Fruit fly (Drosophila melanogaster) whole organism, prepupa: ENCODE data around the gene CG11396.

Experiments
- CG10669 ChIP-seq: fragments of 200-800 bp; sonication (Bioruptor generic); optimal IDR thresholded peaks from 3 replicates; lab custom pipeline; 2018; ENCODE audit warnings: missing biosample characterization, mild to moderate bottlenecking, missing genetic modification characterization, moderate library complexity
- CG11294 ChIP-seq: fragments of 200-800 bp; sonication (Bioruptor generic); IDR thresholded peaks from 2 replicates; pipeline ENCODE4 v1.3.6; 2022; ENCODE audit warnings: missing biosample characterization, missing genetic modification characterization
- CG11762 ChIP-seq: fragments of 200-800 bp; sonication (Bioruptor generic); optimal IDR thresholded peaks from 3 replicates; lab custom pipeline; 2016; ENCODE audit warnings: missing biosample characterization, missing genetic modification characterization; ENCODE audit not compliant: insufficient read depth
- CG11902 ChIP-seq: fragments of 200-800 bp; sonication (Bioruptor generic); optimal IDR thresholded peaks from 3 replicates; lab custom pipeline; 2016; ENCODE audit warnings: missing biosample characterization, missing genetic modification characterization
- CG1621 ChIP-seq: fragments of 200-800 bp; sonication (Bioruptor generic); optimal IDR thresholded peaks from 3 replicates; lab custom pipeline; 2018; ENCODE audit warnings: missing biosample characterization, mild to moderate bottlenecking, missing genetic modification characterization
- CG16779 ChIP-seq: fragments of 200-800 bp; sonication (Bioruptor generic); optimal IDR thresholded peaks from 3 replicates; lab custom pipeline; 2017; ENCODE audit warnings: missing biosample characterization, mild to moderate bottlenecking, missing genetic modification characterization
- CG3032 ChIP-seq: fragments of 200-800 bp; optimal IDR thresholded peaks from 2 replicates; lab custom pipeline; 2019; ENCODE audit warnings: missing biosample characterization, mild to moderate bottlenecking, missing genetic modification characterization, moderate library complexity
- CG32006 ChIP-seq: fragments of 200-800 bp; sonication (Bioruptor generic); optimal IDR thresholded peaks from 3 replicates; lab custom pipeline; 2017; ENCODE audit warnings: missing biosample characterization, mild to moderate bottlenecking, missing genetic modification characterization
- CG34406 ChIP-seq: fragments of 200-800 bp; sonication (Bioruptor generic); optimal IDR thresholded peaks from 3 replicates; lab custom pipeline; 2016; ENCODE audit warnings: missing biosample characterization, missing genetic modification characterization
- CG6163 ChIP-seq: fragments of 200-800 bp; sonication (Bioruptor generic); IDR thresholded peaks from 3 replicates; pipeline ENCODE4 v1.3.6; 2022; ENCODE audit warnings: missing biosample characterization, missing genetic modification characterization
- CG6276 ChIP-seq: fragments of 200-800 bp; sonication (Bioruptor generic); optimal IDR thresholded peaks from 2 replicates; lab custom pipeline; 2017; ENCODE audit warnings: missing biosample characterization, mild to moderate bottlenecking, missing genetic modification characterization
- CG6792 ChIP-seq: fragments of 200-800 bp; sonication (Bioruptor generic); optimal IDR thresholded peaks from 3 replicates; lab custom pipeline; 2016; ENCODE audit warnings: missing biosample characterization, missing genetic modification characterization
- CG6808 ChIP-seq: fragments of 200-800 bp; sonication (Bioruptor generic); optimal IDR thresholded peaks from 3 replicates; lab custom pipeline; 2017; ENCODE audit warnings: missing biosample characterization, missing genetic modification characterization, mild to moderate bottlenecking, moderate library complexity, missing genetic modification reagents
- CG6854 ChIP-seq: fragments of 200-800 bp; sonication (Bioruptor generic); optimal IDR thresholded peaks from 2 replicates; lab custom pipeline; 2017; ENCODE audit warnings: missing biosample characterization, mild to moderate bottlenecking, missing genetic modification characterization
- CG7368 ChIP-seq: fragments of 200-800 bp; sonication (Bioruptor generic); optimal IDR thresholded peaks from 3 replicates; lab custom pipeline; 2016; ENCODE audit warnings: missing biosample characterization, missing genetic modification characterization
- CG8119 ChIP-seq: fragments of 200-800 bp; sonication (Bioruptor generic); IDR thresholded peaks from 3 replicates; pipeline ENCODE4 v1.3.6; 2022; ENCODE audit warnings: missing biosample characterization, missing genetic modification characterization
- CG8319 ChIP-seq: fragments of 200-800 bp; sonication (Bioruptor generic); optimal IDR thresholded peaks from 3 replicates; lab custom pipeline; 2016; ENCODE audit warnings: missing biosample characterization, missing genetic modification characterization
- CG8632 ChIP-seq: fragments of 200-800 bp; sonication (Bioruptor generic); optimal IDR thresholded peaks from 3 replicates; lab custom pipeline; 2016; ENCODE audit warnings: missing biosample characterization, missing genetic modification characterization
- CG9139 ChIP-seq: fragments of 200-800 bp; sonication (Bioruptor generic); optimal IDR thresholded peaks from 3 replicates; lab custom pipeline; 2017; ENCODE audit warnings: missing biosample characterization, mild to moderate bottlenecking, missing genetic modification characterization
- Eip75B ChIP-seq: fragments of 200-800 bp; sonication (Bioruptor generic); optimal IDR thresholded peaks from 3 replicates; lab custom pipeline; 2016; ENCODE audit warnings: missing biosample characterization, missing genetic modification characterization
- Eip78C ChIP-seq: fragments of 200-800 bp; sonication (Bioruptor generic); peaks from one replicate; lab custom pipeline; 2016; ENCODE audit warnings: missing biosample characterization, missing genetic modification characterization
- Eip93F ChIP-seq: fragments of 200-800 bp; sonication (Bioruptor generic); optimal IDR thresholded peaks from 2 replicates; lab custom pipeline; 2016; ENCODE audit warnings: missing biosample characterization, mild to moderate bottlenecking, missing genetic modification characterization
- Ets21C ChIP-seq: fragments of 200-800 bp; sonication (Bioruptor generic); optimal IDR thresholded peaks from 3 replicates; lab custom pipeline; 2016; ENCODE audit warnings: missing biosample characterization, missing genetic modification characterization
- Hr39 ChIP-seq: fragments of 200-800 bp; sonication (Bioruptor generic); optimal IDR thresholded peaks from 2 replicates; lab custom pipeline; 2016; ENCODE audit warnings: missing biosample characterization, missing genetic modification characterization
- Hr4 ChIP-seq: fragments of 200-800 bp; sonication (Bioruptor generic); optimal IDR thresholded peaks from 3 replicates; lab custom pipeline; 2016; ENCODE audit warnings: missing biosample characterization, missing genetic modification characterization
- Lpt ChIP-seq: fragments of 200-800 bp; sonication (Bioruptor generic); optimal IDR thresholded peaks from 3 replicates; lab custom pipeline; 2016; ENCODE audit warnings: missing biosample characterization, missing genetic modification characterization
- Met ChIP-seq: fragments of 200-800 bp; sonication (Bioruptor generic); optimal IDR thresholded peaks from 3 replicates; lab custom pipeline; 2016; ENCODE audit warnings: missing biosample characterization, missing genetic modification characterization
- OdsH ChIP-seq: fragments of 200-800 bp; sonication (Bioruptor generic); optimal IDR thresholded peaks from 3 replicates; lab custom pipeline; 2016; ENCODE audit warnings: missing biosample characterization, missing genetic modification characterization
- Smox ChIP-seq: fragments of 200-800 bp; sonication (Bioruptor generic); optimal IDR thresholded peaks from 3 replicates; lab custom pipeline; 2016; ENCODE audit warnings: missing biosample characterization, missing genetic modification characterization
- Sox102F ChIP-seq: fragments of 200-800 bp; sonication (Bioruptor generic); optimal IDR thresholded peaks from 2 replicates; lab custom pipeline; 2016; ENCODE audit warnings: missing biosample characterization, mild to moderate bottlenecking, missing genetic modification characterization
- Sox14 ChIP-seq: fragments of 200-800 bp; sonication (Bioruptor generic); optimal IDR thresholded peaks from 3 replicates; lab custom pipeline; 2016; ENCODE audit warnings: missing biosample characterization, missing genetic modification characterization
- Sox15 ChIP-seq: fragments of 200-800 bp; sonication (Bioruptor generic); optimal IDR thresholded peaks from 3 replicates; lab custom pipeline; 2016; ENCODE audit warnings: missing biosample characterization, missing genetic modification characterization
- achi ChIP-seq: fragments of 200-800 bp; sonication (Bioruptor generic); optimal IDR thresholded peaks from 3 replicates; lab custom pipeline; 2016; ENCODE audit warnings: missing biosample characterization, missing genetic modification characterization
- dac ChIP-seq: fragments of 200-800 bp; sonication (Bioruptor generic); optimal IDR thresholded peaks from 2 replicates; lab custom pipeline; 2017; ENCODE audit warnings: missing biosample characterization, mild to moderate bottlenecking, missing genetic modification characterization
- dsx ChIP-seq: fragments of 200-800 bp; optimal IDR thresholded peaks from 3 replicates; lab custom pipeline; 2019; ENCODE audit warnings: missing biosample characterization, mild to moderate bottlenecking, missing genetic modification characterization, moderate library complexity; ENCODE audit not compliant: poor library complexity, severe bottlenecking
- fd59A ChIP-seq: fragments of 200-800 bp; sonication (Bioruptor generic); optimal IDR thresholded peaks from 2 replicates; lab custom pipeline; 2017; ENCODE audit warnings: missing biosample characterization, mild to moderate bottlenecking, missing genetic modification characterization, missing genetic modification reagents
- fd85E ChIP-seq: fragments of 200-800 bp; sonication (Bioruptor generic); optimal IDR thresholded peaks from 3 replicates; lab custom pipeline; 2016; ENCODE audit warnings: missing biosample characterization, missing genetic modification characterization
- fkh ChIP-seq: fragments of 200-800 bp; sonication (Bioruptor generic); optimal IDR thresholded peaks from 3 replicates; lab custom pipeline; 2017; ENCODE audit warnings: missing biosample characterization, mild to moderate bottlenecking, missing genetic modification characterization, moderate library complexity
- lz ChIP-seq: fragments of 200-800 bp; sonication (Bioruptor generic); optimal IDR thresholded peaks from 3 replicates; lab custom pipeline; 2016; ENCODE audit warnings: missing biosample characterization, missing genetic modification characterization
- pdm3 ChIP-seq: fragments of 200-800 bp; sonication (Bioruptor generic); optimal IDR thresholded peaks from 3 replicates; lab custom pipeline; 2016; ENCODE audit warnings: missing biosample characterization, missing genetic modification characterization
- salr ChIP-seq, 2 experiments: fragments of 200-800 bp; sonication (Bioruptor generic); optimal IDR thresholded peaks; 3 replicates each; lab custom pipeline; 2016 to 2018; ENCODE audit warnings: missing biosample characterization in 2 of 2, missing genetic modification characterization in 2 of 2, mild to moderate bottlenecking in 1 of 2
- svp ChIP-seq: fragments of 200-800 bp; sonication (Bioruptor generic); peaks from one replicate; lab custom pipeline; 2016; ENCODE audit warnings: missing biosample characterization, missing genetic modification characterization
- topi ChIP-seq: fragments of 200-800 bp; sonication (Bioruptor generic); optimal IDR thresholded peaks from 3 replicates; lab custom pipeline; 2016; ENCODE audit warnings: missing biosample characterization, missing genetic modification characterization

CG11396 gene

DNA sequence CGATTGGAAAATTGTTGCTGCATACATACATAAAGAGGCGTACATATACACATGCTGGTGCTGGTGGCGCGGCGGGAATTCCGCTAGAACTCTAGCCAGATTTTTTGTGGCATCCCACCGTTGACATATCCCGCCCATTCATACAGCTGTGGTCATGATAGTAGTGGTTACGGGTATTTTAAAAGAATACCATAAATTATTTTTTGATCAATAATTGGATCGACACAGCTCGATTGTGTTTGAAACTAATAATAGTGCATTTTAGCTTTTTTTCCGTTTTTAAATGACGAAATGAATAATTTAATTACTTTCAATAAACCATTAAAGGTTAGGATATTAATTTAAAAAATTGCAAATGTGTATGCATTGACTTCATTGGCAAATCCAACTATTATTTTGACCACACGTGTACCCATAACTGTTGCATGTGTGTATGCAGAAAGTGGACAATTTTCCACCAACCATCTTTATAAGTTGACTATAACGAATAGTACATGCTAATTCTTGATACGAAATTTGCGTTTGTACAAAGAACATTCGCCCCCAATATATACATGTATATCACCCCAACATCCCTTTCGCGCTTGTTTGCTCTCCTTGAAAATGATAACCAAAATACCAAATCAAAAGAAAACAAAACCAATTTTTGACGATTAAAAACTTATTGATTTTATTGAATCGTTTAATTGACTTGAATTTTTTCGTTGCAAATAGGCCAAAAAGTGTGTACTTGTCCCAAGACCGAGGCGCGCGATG is 15.9 kb downstream of the CG11396 start (continued):
- TF ChIP-seq Eip75B (GFP tag; lab: Kevin White, UChicago), result peak; percentile 85
- TF ChIP-seq CG6792 (GFP tag; lab: Kevin White, UChicago), result peak; percentile 81
- TF ChIP-seq fkh (GFP tag; lab: Kevin White, UChicago), result peak; percentile 8
- TF ChIP-seq CG11762, result peak; percentile 70
- peak; percentile 64 to 82 for TF ChIP-seq salr (GFP tag; optimal IDR thresholded peaks at IDR 0.05; lab: Kevin White, UChicago)
- peak; percentile 70 for TF ChIP-seq CG11294 (GFP tag; lab: Robert Waterston, UW)
- peak; percentile 56 for TF ChIP-seq Lpt
- peak; percentile 56 for TF ChIP-seq CG11902 (GFP tag; lab: Kevin White, UChicago)
- TF ChIP-seq Hr39 (GFP tag; lab: Kevin White, UChicago), result peak; percentile 81
- TF ChIP-seq CG8632 (GFP tag; lab: Kevin White, UChicago), result peak; percentile 78
- TF ChIP-seq CG6163 (GFP tag; lab: Robert Waterston, UW), result peak; percentile 88
- TF ChIP-seq CG3032, result peak; percentile 72
- peak; percentile 82 for TF ChIP-seq OdsH (GFP tag; lab: Kevin White, UChicago)
- peak; percentile 45 for TF ChIP-seq Eip93F
- peak; percentile 65 for TF ChIP-seq CG34406 (GFP tag; lab: Kevin White, UChicago)
- peak; percentile 86 for TF ChIP-seq pdm3
- peak; percentile 63 for TF ChIP-seq CG6808 (GFP tag; lab: Kevin White, UChicago)
- no peak for TF ChIP-seq CG6854 (GFP tag; lab: Kevin White, UChicago)
- TF ChIP-seq CG8119, result peak; percentile 91
- TF ChIP-seq Met, result peak; percentile 87
- peak; percentile 87 for TF ChIP-seq topi (GFP tag; lab: Kevin White, UChicago)
- peak; percentile 37 for TF ChIP-seq dac (GFP tag; lab: Kevin White, UChicago)
- TF ChIP-seq Ets21C, result peak; percentile 75
- TF ChIP-seq CG8319, result peak; percentile 62
- TF ChIP-seq Sox15 (GFP tag; lab: Kevin White, UChicago), result peak; percentile 57
- peak; percentile 51 for TF ChIP-seq CG16779 (tag; lab: Kevin White, UChicago)
- TF ChIP-seq, all 60 proteins: peak for 55

DNA sequence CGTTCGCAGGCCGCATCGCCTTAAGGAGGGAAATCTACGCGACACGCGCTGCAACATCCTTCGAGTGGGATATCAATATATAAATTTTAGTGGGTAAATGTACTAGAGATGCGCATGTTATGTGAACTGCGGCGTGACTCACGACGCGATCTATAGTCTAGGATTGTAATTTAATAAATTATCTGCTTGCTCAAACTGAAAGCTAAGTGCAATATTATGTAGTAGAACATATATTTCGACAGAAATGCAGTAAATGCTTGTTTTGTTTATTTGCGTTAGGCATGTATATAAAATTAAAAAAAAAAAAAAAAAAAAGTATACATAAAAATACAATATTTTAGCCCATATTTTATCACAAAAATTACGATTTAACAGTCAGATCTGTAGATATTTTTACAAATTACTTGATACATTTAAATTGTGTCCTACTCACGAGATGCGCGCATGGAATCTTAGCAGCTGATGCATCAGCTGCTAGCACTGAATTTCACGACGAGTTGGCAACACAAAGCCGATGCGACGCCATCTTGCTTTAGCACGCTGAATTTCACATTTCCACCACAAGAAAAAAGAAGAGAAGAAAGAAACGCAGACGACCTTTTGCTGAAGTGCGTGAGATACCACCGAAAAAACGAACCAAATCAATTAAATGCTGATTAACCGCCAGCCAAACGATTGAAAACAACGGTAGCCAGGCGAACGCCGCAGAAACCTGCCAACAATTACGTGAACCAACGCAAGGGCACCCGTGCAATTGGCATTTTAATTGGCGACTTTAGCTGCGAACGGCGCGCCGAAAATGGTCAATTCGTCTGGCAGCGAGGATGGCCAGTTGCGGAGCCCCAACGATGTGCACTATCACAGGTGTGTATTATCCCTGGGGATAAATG is 16.7 kb downstream of the CG11396 start, which contains the start of the genes CG4042 and Pitslre:
Gene CG4042, minus strand, starts transcription at position 507 of the 890 bp plus-strand sequence.
Gene Pitslre, plus strand, starts transcription at position 528 of the 890 bp plus-strand sequence.
- TF ChIP-seq fkh (GFP tag; lab: Kevin White, UChicago) (no peak), Sox102F (GFP tag; lab: Kevin White, UChicago) (peak; percentile 54), CG7368 (no peak), CG8632 (GFP tag; lab: Kevin White, UChicago) (peak; percentile 58), CG11762 (peak; percentile 49), CG34406 (GFP tag; lab: Kevin White, UChicago) (peak; percentile 57), CG16779 (tag; lab: Kevin White, UChicago) (no peak), dsx (GFP tag; lab: Kevin White, UChicago) (no peak), CG8119 (no peak), svp (GFP tag; lab: Kevin White, UChicago) (no peak), Sox14 (GFP tag; lab: Kevin White, UChicago) (peak; percentile 13), CG3032 (peak; percentile 47), Eip78C (GFP tag; lab: Kevin White, UChicago) (peak; percentile 76), Met (peak; percentile 40), fd59A (GFP tag; lab: Kevin White, UChicago) (no peak), Hr39 (GFP tag; lab: Kevin White, UChicago) (peak; percentile 28), CG11902 (GFP tag; lab: Kevin White, UChicago) (peak; percentile 24), CG10669 (GFP tag; lab: Kevin White, UChicago) (no peak), CG6276 (GFP tag; lab: Kevin White, UChicago) (no peak), lz (peak; percentile 30), CG6163 (GFP tag; lab: Robert Waterston, UW) (no peak), Ets21C (peak; percentile 12), salr (GFP tag; optimal IDR thresholded peaks at IDR 0.05; lab: Kevin White, UChicago) (peak in 1 of 2 experiments; percentile 64), CG32006 (GFP tag; lab: Kevin White, UChicago) (peak; percentile 29), Smox (peak; percentile 51), Lpt (peak; percentile 1), achi (GFP tag; lab: Kevin White, UChicago) (peak; percentile 59), Hr4 (GFP tag; lab: Kevin White, UChicago) (peak; percentile 57), dac (GFP tag; lab: Kevin White, UChicago) (no peak), Sox15 (GFP tag; lab: Kevin White, UChicago) (peak; percentile 25), CG6854 (GFP tag; lab: Kevin White, UChicago) (no peak), CG9139 (GFP tag; lab: Kevin White, UChicago) (no peak), CG1621 (tag; lab: Kevin White, UChicago) (no peak), fd85E (GFP tag; lab: Kevin White, UChicago) (no peak), Eip75B (GFP tag; lab: Kevin White, UChicago) (peak; percentile 48), OdsH (GFP tag; lab: Kevin White, UChicago) (peak; percentile 60)
